Fruit fly (Drosophila melanogaster) whole organism, prepupa: Measurements from ENCODE around the gene Pfrx.
A peak's percentile ranks its signal among the peaks of the same experiment; 100 is the strongest.

Experiments
- CG10669 ChIP-seq: fragments of 200-800 bp; sonication (Bioruptor generic); optimal IDR thresholded peaks from 3 replicates; lab custom pipeline; 2018; ENCODE audit warnings: missing biosample characterization, mild to moderate bottlenecking, missing genetic modification characterization, moderate library complexity
- CG16779 ChIP-seq: fragments of 200-800 bp; sonication (Bioruptor generic); optimal IDR thresholded peaks from 3 replicates; lab custom pipeline; 2017; ENCODE audit warnings: missing biosample characterization, mild to moderate bottlenecking, missing genetic modification characterization
- CG31627 ChIP-seq: fragments of 200-800 bp; sonication (Bioruptor generic); optimal IDR thresholded peaks from 3 replicates; lab custom pipeline; 2016; ENCODE audit warnings: missing biosample characterization, missing genetic modification characterization
- Eip75B ChIP-seq: fragments of 200-800 bp; sonication (Bioruptor generic); optimal IDR thresholded peaks from 3 replicates; lab custom pipeline; 2016; ENCODE audit warnings: missing biosample characterization, missing genetic modification characterization
- Gug ChIP-seq: fragments of 200-800 bp; sonication (Bioruptor generic); IDR thresholded peaks from 2 replicates; pipeline ENCODE4 v1.3.6; 2022; ENCODE audit warnings: missing biosample characterization, missing genetic modification characterization
- Hr38 ChIP-seq: sonication (Bioruptor generic); optimal IDR thresholded peaks from 2 replicates; lab custom pipeline; 2016; ENCODE audit warnings: missing biosample characterization, missing genetic modification characterization
- Lpt ChIP-seq: fragments of 200-800 bp; sonication (Bioruptor generic); optimal IDR thresholded peaks from 3 replicates; lab custom pipeline; 2016; ENCODE audit warnings: missing biosample characterization, missing genetic modification characterization
- acj6 ChIP-seq: fragments of 200-800 bp; sonication (Bioruptor generic); optimal IDR thresholded peaks from 3 replicates; lab custom pipeline; 2016; ENCODE audit warnings: missing biosample characterization, missing genetic modification characterization

DNA sequence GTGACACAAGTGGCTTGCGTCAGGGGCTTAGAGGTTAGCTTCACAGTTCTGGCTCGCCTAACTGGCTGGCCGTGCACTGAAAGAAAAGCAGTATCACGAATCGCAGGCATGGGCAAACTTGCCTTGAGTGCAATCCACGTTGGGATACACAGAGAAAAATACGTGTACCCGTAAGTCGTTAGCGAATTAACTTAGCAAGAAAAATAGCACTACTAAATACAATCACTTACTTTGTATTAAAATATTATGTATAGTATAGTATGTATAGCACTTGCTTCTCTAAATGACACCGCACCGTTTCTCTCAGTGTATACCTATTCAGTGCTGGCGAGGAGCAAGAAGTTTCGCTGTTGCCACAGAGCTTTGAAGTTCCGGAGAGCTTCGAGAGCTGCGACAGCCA is 42.2 kb upstream of the Pfrx start:
- TF ChIP-seq CG31627: no peak
- TF ChIP-seq Lpt (GFP tag; lab: Kevin White, UChicago): no peak
- no peak for TF ChIP-seq CG16779 (tag; lab: Kevin White, UChicago)
- TF ChIP-seq CG10669 (GFP tag; lab: Kevin White, UChicago): peak; percentile 49
- peak; percentile 31 for TF ChIP-seq acj6
- no peak for TF ChIP-seq Eip75B
- no peak for TF ChIP-seq Gug (GFP tag; lab: Robert Waterston, UW)
- TF ChIP-seq Hr38 (GFP tag; lab: Kevin White, UChicago): no peak
